Fruit fly (Drosophila melanogaster): ENCODE data around the gene CG42846.
A peak's percentile ranks its signal among the peaks of the same experiment; 100 is the strongest.

dm6 chr3L:203536-204135, 27.8 kb downstream of the CG42846 start, which contains the start of gene NitFhit:
- TF ChIP-seq CG9215 (GFP tag; IDR thresholded peaks at IDR 0.05) (no peak), croc (GFP tag; conservative IDR thresholded peaks at IDR 0.05) (no peak), H15 (GFP tag; IDR thresholded peaks at IDR 0.05) (no peak), Hand (GFP tag; optimal IDR thresholded peaks at IDR 0.05) (no peak), cas (GFP tag; IDR thresholded peaks at IDR 0.05) (no peak), CG11085 (GFP tag; IDR thresholded peaks at IDR 0.05) (no peak), abd-A (tag; optimal IDR thresholded peaks at IDR 0.05) (no peak), CG14014 (GFP tag; IDR thresholded peaks at IDR 0.05) (no peak), CG14667 (GFP tag; IDR thresholded peaks at IDR 0.05) (no peak), Atf3 (GFP tag; optimal IDR thresholded peaks at IDR 0.05) (no peak), CG14965 (GFP tag; optimal IDR thresholded peaks at IDR 0.05; ENCODE audit: borderline replicate concordance) (no peak), CG11695 (GFP tag; IDR thresholded peaks at IDR 0.05) (no peak), stwl (tag; optimal IDR thresholded peaks at IDR 0.05) (peak; percentile 31)

Data from whole organism, embryonic.